Worm (Caenorhabditis elegans): ENCODE results near the gene oig-2.

DNA sequence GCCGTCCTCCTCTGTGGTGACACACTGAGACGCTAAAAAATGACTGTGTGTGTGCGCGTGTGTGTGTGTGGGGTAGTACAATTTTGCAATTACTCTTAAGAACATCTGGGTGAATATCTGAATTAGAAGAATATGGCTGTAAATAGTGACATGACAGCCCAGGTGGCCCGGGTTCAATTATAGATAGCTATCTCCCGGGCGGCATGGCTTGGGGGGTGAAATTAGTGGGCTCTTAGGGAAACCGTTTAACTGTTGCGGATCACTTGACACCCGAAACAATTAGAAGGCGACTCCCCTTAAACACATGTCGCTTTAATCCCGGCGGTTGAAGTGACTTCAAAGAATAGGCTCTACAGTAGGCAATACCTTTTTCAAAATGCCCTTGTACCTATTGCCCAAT is 17.8 kb downstream of the oig-2 start:
- TF ChIP-seq flt-1 (GFP tag; IDR thresholded peaks at IDR 0.05) = no peak
- no peak for TF ChIP-seq med-1 (GFP tag; optimal IDR thresholded peaks at IDR 0.05; ENCODE audit: insufficient read depth)
- TF ChIP-seq T22C8.4 (GFP tag; IDR thresholded peaks at IDR 0.05) = no peak
- no peak for TF ChIP-seq klf-2 (GFP tag; conservative IDR thresholded peaks at IDR 0.05)
- TF ChIP-seq tab-1 (GFP tag; IDR thresholded peaks at IDR 0.05) = no peak
- TF ChIP-seq ztf-29 (GFP tag; IDR thresholded peaks at IDR 0.05) = no peak

Data from whole organism, midembryonic.